ENCODE assay signal across 5 fruit fly cellular contexts in the genomic region with DNA sequence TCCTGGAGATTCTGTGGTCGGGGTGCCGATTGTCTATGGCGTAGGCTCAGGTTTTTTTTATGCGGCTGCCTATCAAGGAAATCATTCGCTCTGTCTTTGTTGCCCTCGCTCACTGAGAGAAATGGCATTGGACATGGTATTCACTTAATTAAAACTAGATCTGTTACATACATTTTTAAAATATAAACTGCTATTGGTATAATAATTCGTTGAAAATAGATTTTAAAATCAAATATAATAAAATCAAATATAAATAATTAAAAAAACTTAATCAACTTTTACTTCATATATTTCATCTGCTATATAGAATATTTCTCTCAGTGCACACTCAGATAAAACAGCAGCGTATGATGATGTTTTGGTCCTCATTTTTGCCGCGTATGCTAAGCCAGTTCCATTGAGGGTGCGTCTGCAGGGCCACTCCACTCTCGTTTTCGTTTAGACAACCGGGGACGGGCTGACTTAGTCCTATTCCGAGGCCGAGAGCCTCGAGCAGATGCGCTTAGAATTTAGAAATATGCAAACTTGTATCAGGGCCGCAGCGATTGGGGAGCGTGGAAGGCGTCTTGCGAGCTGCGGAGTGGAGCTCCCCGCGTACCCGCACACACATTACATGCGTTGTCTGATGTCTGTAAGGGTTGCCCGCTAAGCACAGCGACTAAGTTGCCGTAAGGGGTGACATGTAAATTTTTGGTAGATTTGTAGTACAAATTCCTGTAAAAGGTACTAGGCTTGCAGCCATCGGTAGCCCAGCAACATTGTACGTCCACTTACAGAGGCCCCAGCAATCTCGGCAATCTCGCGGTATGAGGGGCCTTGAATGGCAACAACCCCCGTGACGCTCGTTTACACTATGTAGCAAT.
TF ChIP-seq lines count a peak whose summit lies in the region.

No protein-coding gene starts in this region.

- TF ChIP-seq CTCF in whole organism, embryonic (GFP tag; optimal IDR thresholded peaks at IDR 0.05; lab: Kevin White, UChicago): no peak

TF ChIP-seq in whole organism, adult, 20 proteins besides CTCF, POLR2A, EP300 and RAD21:
- no peak for TF ChIP-seq cic (GFP tag; optimal IDR thresholded peaks at IDR 0.05; lab: Kevin White, UChicago)
- peak; percentile 53 for TF ChIP-seq CG33017 (tag; optimal IDR thresholded peaks at IDR 0.05; lab: Kevin White, UChicago)
- no peak for TF ChIP-seq Clk (GFP tag; optimal IDR thresholded peaks at IDR 0.05; lab: Kevin White, UChicago)
- no peak for TF ChIP-seq cnc (optimal IDR thresholded peaks at IDR 0.05; lab: Kevin White, UChicago)
- TF ChIP-seq CG7101 (tag; optimal IDR thresholded peaks at IDR 0.05; lab: Kevin White, UChicago): peak; percentile 8
- no peak for TF ChIP-seq bab1 (GFP tag; optimal IDR thresholded peaks at IDR 0.05; lab: Kevin White, UChicago)

TF ChIP-seq in whole organism, embryonic, 481 proteins besides CTCF, POLR2A, EP300 and RAD21 (continues in another document):
- TF ChIP-seq CG7556 (GFP tag; optimal IDR thresholded peaks at IDR 0.05; lab: Kevin White, UChicago) (peak; percentile 64), CG14860 (GFP tag; IDR thresholded peaks at IDR 0.05; lab: Robert Waterston, UW; ENCODE audit: partially characterized antibody) (no peak), repo (GFP tag; optimal IDR thresholded peaks at IDR 0.05; lab: Kevin White, UChicago) (no peak), tin (GFP tag; optimal IDR thresholded peaks at IDR 0.05; lab: Kevin White, UChicago) (peak; percentile 27), CG15269 (tag; optimal IDR thresholded peaks at IDR 0.05; lab: Kevin White, UChicago) (peak; percentile 41), CG18619 (GFP tag; optimal IDR thresholded peaks at IDR 0.05; lab: Kevin White, UChicago) (peak; percentile 18), tap (tag; optimal IDR thresholded peaks at IDR 0.05; lab: Kevin White, UChicago) (peak; percentile 25), trem (tag; optimal IDR thresholded peaks at IDR 0.05; lab: Kevin White, UChicago) (peak; percentile 43), nmo (GFP tag; optimal IDR thresholded peaks at IDR 0.05; lab: Kevin White, UChicago) (peak; percentile 37), Oli (tag; optimal IDR thresholded peaks at IDR 0.05; lab: Kevin White, UChicago) (peak; percentile 41), pho (GFP tag; optimal IDR thresholded peaks at IDR 0.05; lab: Kevin White, UChicago) (no peak), unc-4 (GFP tag; IDR thresholded peaks at IDR 0.05; lab: Robert Waterston, UW; ENCODE audit: partially characterized antibody) (0 out of 2 replicates have a peak, but pooled peaks have one; percentile 17), NK7.1 (GFP tag; optimal IDR thresholded peaks at IDR 0.05; lab: Kevin White, UChicago) (no peak), gsb (GFP tag; IDR thresholded peaks at IDR 0.05; lab: Robert Waterston, UW) (no peak), sqz (GFP tag; optimal IDR thresholded peaks at IDR 0.05; lab: Kevin White, UChicago) (peak; percentile 76), CoRest (tag; optimal IDR thresholded peaks at IDR 0.05; lab: Kevin White, UChicago) (peak; percentile 58), CG17361 (GFP tag; IDR thresholded peaks at IDR 0.05; lab: Robert Waterston, UW) (peak; percentile 51; the same call in 2 of the 3 replicates), lab (GFP tag; optimal IDR thresholded peaks at IDR 0.05; lab: Kevin White, UChicago) (peak; percentile 52)

TF ChIP-seq in whole organism, prepupa, 60 proteins besides CTCF, POLR2A, EP300 and RAD21 (continues in another document):
- TF ChIP-seq CG3032 (tag; optimal IDR thresholded peaks at IDR 0.05; lab: Kevin White, UChicago) (peak; percentile 37), topi (GFP tag; optimal IDR thresholded peaks at IDR 0.05; lab: Kevin White, UChicago) (no peak), Eip78C (GFP tag; lab: Kevin White, UChicago) (peak; percentile 72), Hr4 (GFP tag; optimal IDR thresholded peaks at IDR 0.05; lab: Kevin White, UChicago) (peak; percentile 8), achi (GFP tag; optimal IDR thresholded peaks at IDR 0.05; lab: Kevin White, UChicago) (peak; percentile 29), pdm3 (GFP tag; optimal IDR thresholded peaks at IDR 0.05; lab: Kevin White, UChicago) (no peak), Hr38 (GFP tag; optimal IDR thresholded peaks at IDR 0.05; lab: Kevin White, UChicago) (no peak), spab (GFP tag; optimal IDR thresholded peaks at IDR 0.05; lab: Kevin White, UChicago) (peak; percentile 23), CG34406 (GFP tag; optimal IDR thresholded peaks at IDR 0.05; lab: Kevin White, UChicago) (peak; percentile 13), CG6808 (GFP tag; optimal IDR thresholded peaks at IDR 0.05; lab: Kevin White, UChicago) (peak; percentile 5), salr (GFP tag; optimal IDR thresholded peaks at IDR 0.05; lab: Kevin White, UChicago) (peak in 1 of 2 experiments; percentile 10), CG4318 (GFP tag; optimal IDR thresholded peaks at IDR 0.05; lab: Kevin White, UChicago) (no peak), CG10669 (GFP tag; optimal IDR thresholded peaks at IDR 0.05; lab: Kevin White, UChicago) (peak; percentile 5), CG15336 (GFP tag; IDR thresholded peaks at IDR 0.05; lab: Robert Waterston, UW) (0 out of 2 replicates have a peak, but pooled peaks have one; percentile 19), CG31627 (GFP tag; optimal IDR thresholded peaks at IDR 0.05; lab: Kevin White, UChicago) (no peak), CG8119 (GFP tag; IDR thresholded peaks at IDR 0.05; lab: Robert Waterston, UW) (peak; percentile 40; the same call in 1 of the 3 replicates), CG32006 (GFP tag; optimal IDR thresholded peaks at IDR 0.05; lab: Kevin White, UChicago) (peak; percentile 46), CG10631 (GFP tag; optimal IDR thresholded peaks at IDR 0.05; lab: Kevin White, UChicago) (peak; percentile 46), Ets96B (tag; optimal IDR thresholded peaks at IDR 0.05; lab: Kevin White, UChicago) (peak; percentile 35)

TF ChIP-seq in whole organism, pupa, 21 proteins besides CTCF, POLR2A, EP300 and RAD21:
- TF ChIP-seq Snoo (tag; optimal IDR thresholded peaks at IDR 0.05; lab: Kevin White, UChicago) (peak; percentile 7), CG14655 (GFP tag; optimal IDR thresholded peaks at IDR 0.05; lab: Kevin White, UChicago) (peak; percentile 46), CG10348 (GFP tag; IDR thresholded peaks at IDR 0.05; lab: Robert Waterston, UW) (no peak), CG13204 (GFP tag; optimal IDR thresholded peaks at IDR 0.05; lab: Kevin White, UChicago) (no peak), CG17806 (tag; optimal IDR thresholded peaks at IDR 0.05; lab: Kevin White, UChicago) (peak; percentile 48), CG34367 (tag; optimal IDR thresholded peaks at IDR 0.05; lab: Kevin White, UChicago) (no peak), CG8301 (tag; optimal IDR thresholded peaks at IDR 0.05; lab: Kevin White, UChicago) (peak; percentile 7), CG8159 (tag; optimal IDR thresholded peaks at IDR 0.05; lab: Kevin White, UChicago) (peak; percentile 65), CG15710 (tag; optimal IDR thresholded peaks at IDR 0.05; lab: Kevin White, UChicago) (peak; percentile 40), CG9948 (tag; optimal IDR thresholded peaks at IDR 0.05; lab: Kevin White, UChicago) (peak; percentile 46)

TF ChIP-seq in whole organism, wandering third instar larva, 38 proteins besides CTCF, POLR2A, EP300 and RAD21:
- TF ChIP-seq Dfd (GFP tag; optimal IDR thresholded peaks at IDR 0.05; lab: Kevin White, UChicago): no peak
- no peak for TF ChIP-seq Vsx2 (GFP tag; optimal IDR thresholded peaks at IDR 0.05; lab: Kevin White, UChicago; ENCODE audit: partially characterized antibody)
- TF ChIP-seq Sp1 (GFP tag; optimal IDR thresholded peaks at IDR 0.05; lab: Kevin White, UChicago): peak; percentile 18
- TF ChIP-seq HLH106 (tag; optimal IDR thresholded peaks at IDR 0.05; lab: Kevin White, UChicago): peak; percentile 14
- TF ChIP-seq tai (GFP tag; optimal IDR thresholded peaks at IDR 0.05; lab: Kevin White, UChicago): no peak
- TF ChIP-seq foxo (GFP tag; optimal IDR thresholded peaks at IDR 0.05; lab: Kevin White, UChicago): peak in 1 of 2 experiments; percentile 12
